Worm (Caenorhabditis elegans) whole organism, young adult: ENCODE results near the gene ndua-7.

Experiments
- B0019.2 ChIP-seq: fragments of 200-800 bp; sonication (Bioruptor generic); conservative IDR thresholded peaks from 2 replicates; pipeline ENCODE4 v1.3.6; 2022; ENCODE audit warnings: missing genetic modification reagents, missing genetic modification characterization, missing compliant biosample characterization
- D2030.7 ChIP-seq: fragments of 200-800 bp; sonication (Bioruptor generic); IDR thresholded peaks from 2 replicates; pipeline ENCODE4 v1.3.6; 2022; ENCODE audit warnings: missing genetic modification reagents, missing genetic modification characterization, missing compliant biosample characterization
- F10E7.11 ChIP-seq: sonication (generic microtip); optimal IDR thresholded peaks from 2 replicates; lab custom pipeline; 2017; ENCODE audit warnings: mild to moderate bottlenecking, missing genetic modification characterization, moderate library complexity, missing compliant biosample characterization
- F33H1.4 ChIP-seq: fragments of 200-800 bp; sonication (Bioruptor generic); IDR thresholded peaks from 2 replicates; pipeline ENCODE4 v1.3.6; 2022; ENCODE audit warnings: missing genetic modification reagents, missing genetic modification characterization, missing compliant biosample characterization
- F52B5.7 ChIP-seq: sonication (generic microtip); optimal IDR thresholded peaks from 2 replicates; lab custom pipeline; 2016; ENCODE audit warnings: mild to moderate bottlenecking, missing genetic modification characterization, missing compliant biosample characterization
- T07F8.4 ChIP-seq: sonication (generic microtip); optimal IDR thresholded peaks from 2 replicates; lab custom pipeline; 2016; ENCODE audit warnings: mild to moderate bottlenecking, missing genetic modification characterization, moderate library complexity, missing compliant biosample characterization
- Y53F4B.3 ChIP-seq: fragments of 200-800 bp; sonication (Bioruptor generic); IDR thresholded peaks from 2 replicates; pipeline ENCODE4 v1.3.6; 2022; ENCODE audit warnings: missing genetic modification reagents, missing genetic modification characterization, missing compliant biosample characterization
- Y79H2A.3 ChIP-seq: fragments of 200-800 bp; sonication (Bioruptor generic); conservative IDR thresholded peaks from 2 replicates; pipeline ENCODE4 v1.3.6; 2022; ENCODE audit warnings: missing genetic modification reagents, missing genetic modification characterization, missing compliant biosample characterization
- Y95B8A.8 ChIP-seq: fragments of 200-800 bp; sonication (Bioruptor generic); IDR thresholded peaks from 2 replicates; pipeline ENCODE4 v1.3.6; 2022; ENCODE audit warnings: missing genetic modification reagents, missing genetic modification characterization, missing compliant biosample characterization
- aptf-3 ChIP-seq: fragments of 200-800 bp; sonication (Bioruptor generic); IDR thresholded peaks from 2 replicates; pipeline ENCODE4 v1.3.6; 2022; ENCODE audit warnings: missing genetic modification characterization, missing compliant biosample characterization
- attf-6 ChIP-seq: fragments of 200-800 bp; sonication (Bioruptor generic); IDR thresholded peaks from 2 replicates; pipeline ENCODE4 v1.3.6; 2022; ENCODE audit warnings: missing genetic modification reagents, missing genetic modification characterization, missing compliant biosample characterization
- cebp-1 ChIP-seq, 2 experiments: fragments of 200-800 bp in 1 of 2; sonication (Bioruptor generic) in 1 of 2; sonication (generic microtip) in 1 of 2; IDR thresholded peaks in 1 of 2; optimal IDR thresholded peaks in 1 of 2; 2 replicates each; pipeline versions ENCODE4 v1.3.6 to Lab custom; 2017 to 2022; ENCODE audit warnings: missing compliant biosample characterization in 2 of 2, missing genetic modification characterization in 2 of 2, mild to moderate bottlenecking in 1 of 2, missing genetic modification reagents in 1 of 2, moderate library complexity in 1 of 2
- cebp-2 ChIP-seq: fragments of 200-800 bp; sonication (Bioruptor generic); IDR thresholded peaks from 2 replicates; pipeline ENCODE4 v1.3.6; 2022; ENCODE audit warnings: missing genetic modification characterization, missing compliant biosample characterization
- ceh-100 ChIP-seq: fragments of 200-800 bp; sonication (Bioruptor generic); IDR thresholded peaks from 2 replicates; pipeline ENCODE4 v1.3.6; 2022; ENCODE audit warnings: missing genetic modification reagents, missing genetic modification characterization, missing compliant biosample characterization
- ceh-27 ChIP-seq: fragments of 200-800 bp; sonication (Bioruptor generic); optimal IDR thresholded peaks from 2 replicates; lab custom pipeline; 2018; ENCODE audit warnings: mild to moderate bottlenecking, missing genetic modification characterization, moderate library complexity, missing compliant biosample characterization
- die-1 ChIP-seq: sonication (generic microtip); optimal IDR thresholded peaks from 2 replicates; lab custom pipeline; 2016; ENCODE audit warnings: missing genotype, mild to moderate bottlenecking, missing genetic modification characterization, missing compliant biosample characterization
- dox-1 ChIP-seq: fragments of 200-800 bp; sonication (Bioruptor generic); IDR thresholded peaks from 2 replicates; pipeline ENCODE4 v1.3.6; 2022; ENCODE audit warnings: missing genetic modification reagents, missing genetic modification characterization, missing compliant biosample characterization
- efl-1 ChIP-seq: fragments of 150-350 bp; optimal IDR thresholded peaks from 2 replicates; lab custom pipeline; 2014; ENCODE audit warnings: missing biosample characterization, missing genetic modification reagents, missing genetic modification characterization
- egrh-3 ChIP-seq: fragments of 200-800 bp; sonication (Bioruptor generic); IDR thresholded peaks from 2 replicates; pipeline ENCODE4 v1.3.6; 2022; ENCODE audit warnings: missing genetic modification reagents, missing genetic modification characterization, missing compliant biosample characterization
- ekl-4 ChIP-seq: fragments of 200-800 bp; sonication (Bioruptor generic); IDR thresholded peaks from 2 replicates; pipeline ENCODE4 v1.3.6; 2022; ENCODE audit warnings: missing genetic modification reagents, missing genetic modification characterization, missing compliant biosample characterization
- ets-4 ChIP-seq: fragments of 200-800 bp; sonication (Bioruptor generic); optimal IDR thresholded peaks from 2 replicates; lab custom pipeline; 2018; ENCODE audit warnings: mild to moderate bottlenecking, missing genetic modification characterization, missing compliant biosample characterization
- hrde-1 ChIP-seq: sonication (generic microtip); optimal IDR thresholded peaks from 2 replicates; lab custom pipeline; 2016; ENCODE audit warnings: missing genetic modification characterization, mild to moderate bottlenecking, missing compliant biosample characterization, moderate library complexity, missing genotype, missing genetic modification reagents, borderline replicate concordance
- let-526 ChIP-seq: fragments of 200-800 bp; sonication (Bioruptor generic); IDR thresholded peaks from 2 replicates; pipeline ENCODE4 v1.3.6; 2022; ENCODE audit warnings: missing genetic modification reagents, missing genetic modification characterization, missing compliant biosample characterization
- lsl-1 ChIP-seq: fragments of 200-800 bp; sonication (Bioruptor generic); optimal IDR thresholded peaks from 2 replicates; lab custom pipeline; 2018; ENCODE audit warnings: mild to moderate bottlenecking, missing genetic modification characterization, moderate library complexity, missing compliant biosample characterization
- madf-3 ChIP-seq: fragments of 200-800 bp; sonication (Bioruptor generic); IDR thresholded peaks from 2 replicates; pipeline ENCODE4 v1.3.6; 2022; ENCODE audit warnings: missing genetic modification reagents, missing genetic modification characterization, missing compliant biosample characterization
- madf-6 ChIP-seq: fragments of 200-800 bp; sonication (Bioruptor generic); IDR thresholded peaks from 2 replicates; pipeline ENCODE4 v1.3.6; 2022; ENCODE audit warnings: missing genetic modification reagents, missing genetic modification characterization, missing compliant biosample characterization
- mcd-1 ChIP-seq: fragments of 200-800 bp; sonication (Bioruptor generic); IDR thresholded peaks from 2 replicates; pipeline ENCODE4 v1.3.6; 2022; ENCODE audit warnings: missing genetic modification reagents, missing genetic modification characterization, missing compliant biosample characterization
- mel-28 ChIP-seq: sonication (generic microtip); optimal IDR thresholded peaks from 2 replicates; lab custom pipeline; 2016; ENCODE audit warnings: borderline replicate concordance, mild to moderate bottlenecking, missing genetic modification characterization, missing compliant biosample characterization
- nfya-2 ChIP-seq: fragments of 200-800 bp; sonication (Bioruptor generic); IDR thresholded peaks from 2 replicates; pipeline ENCODE4 v1.3.6; 2022; ENCODE audit warnings: missing genetic modification reagents, missing genetic modification characterization, missing compliant biosample characterization
- nfyb-1 ChIP-seq: fragments of 200-800 bp; sonication (Bioruptor generic); IDR thresholded peaks from 2 replicates; pipeline ENCODE4 v1.3.6; 2022; ENCODE audit warnings: missing genetic modification reagents, missing genetic modification characterization, missing compliant biosample characterization
- nhr-27 ChIP-seq: fragments of 200-800 bp; sonication (Bioruptor generic); optimal IDR thresholded peaks from 2 replicates; lab custom pipeline; 2018; ENCODE audit warnings: mild to moderate bottlenecking, missing genetic modification characterization, moderate library complexity, missing compliant biosample characterization
- pbrm-1 ChIP-seq: fragments of 200-800 bp; sonication (Bioruptor generic); IDR thresholded peaks from 2 replicates; pipeline ENCODE4 v1.3.6; 2022; ENCODE audit warnings: missing genetic modification reagents, missing genetic modification characterization, missing compliant biosample characterization
- rcor-1 ChIP-seq: fragments of 200-800 bp; sonication (Bioruptor generic); IDR thresholded peaks from 2 replicates; pipeline ENCODE4 v1.3.6; 2022; ENCODE audit warnings: missing genetic modification reagents, missing genetic modification characterization, missing compliant biosample characterization
- rec-8 ChIP-seq, 2 experiments: sonication (generic microtip); optimal IDR thresholded peaks; 2 replicates each; lab custom pipeline; 2016; ENCODE audit warnings: mild to moderate bottlenecking in 2 of 2, missing genetic modification characterization in 2 of 2, missing genetic modification reagents in 2 of 2, missing genotype in 2 of 2, missing biosample characterization in 1 of 2, missing compliant biosample characterization in 1 of 2, moderate library complexity in 1 of 2
- snpc-1.1 ChIP-seq: sonication (generic microtip); optimal IDR thresholded peaks from 2 replicates; lab custom pipeline; 2017; ENCODE audit warnings: missing genetic modification characterization, mild to moderate bottlenecking, missing compliant biosample characterization, antibody characterized with exemption, moderate library complexity, missing genotype, missing genetic modification reagents; ENCODE audit not compliant: insufficient read depth
- snpc-3.4 ChIP-seq: sonication (generic microtip); optimal IDR thresholded peaks from 2 replicates; lab custom pipeline; 2017; ENCODE audit warnings: missing genetic modification characterization, mild to moderate bottlenecking, missing compliant biosample characterization, antibody characterized with exemption, moderate library complexity, missing genotype, missing genetic modification reagents
- snpc-4 ChIP-seq, 5 experiments: fragments of 150-350 bp in 1 of 5; sonication (generic microtip) in 4 of 5; optimal IDR thresholded peaks; 2 replicates each; lab custom pipeline; 2014 to 2018; ENCODE audit warnings: missing genetic modification characterization in 5 of 5, missing biosample characterization in 3 of 5, antibody characterized with exemption in 2 of 5, mild to moderate bottlenecking in 2 of 5, missing compliant biosample characterization in 2 of 5, missing genotype in 2 of 5, moderate library complexity in 2 of 5, missing genetic modification reagents in 1 of 5
- tbp1 ChIP-seq: fragments of 200-800 bp; sonication (Bioruptor generic); optimal IDR thresholded peaks from 2 replicates; lab custom pipeline; 2018; ENCODE audit warnings: mild to moderate bottlenecking, missing genetic modification characterization, missing compliant biosample characterization
- unc-130 ChIP-seq: sonication (generic microtip); optimal IDR thresholded peaks from 2 replicates; lab custom pipeline; 2016; ENCODE audit warnings: missing genetic modification reagents, missing genetic modification characterization, missing compliant biosample characterization
- xnd-1 ChIP-seq: sonication (generic microtip); optimal IDR thresholded peaks from 2 replicates; lab custom pipeline; 2016; ENCODE audit warnings: missing genotype, missing genetic modification reagents, missing genetic modification characterization, missing compliant biosample characterization
- zfh-2 ChIP-seq: fragments of 200-800 bp; sonication (Bioruptor generic); conservative IDR thresholded peaks from 2 replicates; pipeline ENCODE4 v1.3.6; 2022; ENCODE audit warnings: missing genetic modification reagents, missing genetic modification characterization, missing compliant biosample characterization

ndua-7 gene

ce11 chrII:13530657-13531056 is 36.3 kb upstream of the ndua-7 start:
- TF ChIP-seq zfh-2 (peak; percentile 63; the same call in 1 of the 2 replicates), mel-28 (tag; lab: Kevin White, UChicago) (no peak)

- TF ChIP-seq egrh-3: peak; percentile 55; the same call in 1 of the 2 replicates
- peak; percentile 87 for TF ChIP-seq zfh-2
- TF ChIP-seq F52B5.7 (tag; lab: Kevin White, UChicago): no peak
Observed at ce11 chrII:13529131-13529530, 34.7 kb upstream of the ndua-7 start.

ce11 chrII:13521977-13522404 is 27.6 kb upstream of the ndua-7 start:
- TF ChIP-seq B0019.2 (GFP tag; lab: Robert Waterston, UW): 0 out of 2 replicates have a peak, but pooled peaks have one; percentile 50
- peak; percentile 88; the same call in 1 of the 2 replicates for TF ChIP-seq nfya-2 (GFP tag; lab: Robert Waterston, UW)
- TF ChIP-seq snpc-3.4: peak; percentile 97
- peak; percentile 67 for TF ChIP-seq unc-130 (GFP tag; lab: Kevin White, UChicago)
- peak; percentile 96 for TF ChIP-seq attf-6 (GFP tag; lab: Robert Waterston, UW)
- peak; percentile 97 for TF ChIP-seq D2030.7
- TF ChIP-seq pbrm-1 (GFP tag; lab: Robert Waterston, UW): peak; percentile 94
- peak; percentile 87 for TF ChIP-seq ekl-4 (GFP tag; lab: Robert Waterston, UW)
- no peak for TF ChIP-seq aptf-3
- TF ChIP-seq lsl-1 (GFP tag; lab: Kevin White, UChicago): peak; percentile 76
- TF ChIP-seq F10E7.11 (tag; lab: Kevin White, UChicago): peak; percentile 29
- TF ChIP-seq nfyb-1 (GFP tag; lab: Robert Waterston, UW): no peak; the same call in 1 of the 2 replicates
- TF ChIP-seq mcd-1 (GFP tag; lab: Robert Waterston, UW): peak; percentile 56
- no peak for TF ChIP-seq cebp-1 (GFP tag; IDR thresholded peaks at IDR 0.05; lab: Robert Waterston, UW)
- peak; percentile 22 for TF ChIP-seq cebp-1 (tag; optimal IDR thresholded peaks at IDR 0.05; lab: Kevin White, UChicago)
- TF ChIP-seq ceh-100 (GFP tag; lab: Robert Waterston, UW): peak; percentile 54
- TF ChIP-seq ceh-27: peak; percentile 26
- TF ChIP-seq efl-1 (GFP tag; lab: Kevin White, UChicago): peak; percentile 30
- no peak for TF ChIP-seq nhr-27 (tag; lab: Kevin White, UChicago)
- TF ChIP-seq Y79H2A.3: peak; percentile 76
- peak; percentile 92 for TF ChIP-seq hrde-1
- peak; percentile 97 for TF ChIP-seq snpc-4 (GFP tag; optimal IDR thresholded peaks at IDR 0.05; lab: Kevin White, UChicago)
- peak; percentile 94 to 98 (median 96) for TF ChIP-seq snpc-4 (tag; optimal IDR thresholded peaks at IDR 0.05; lab: Kevin White, UChicago)
- peak; percentile 83 for TF ChIP-seq madf-6
- TF ChIP-seq let-526 (GFP tag; lab: Robert Waterston, UW): 0 out of 2 replicates have a peak, but pooled peaks have one; percentile 42
- peak; percentile 58 for TF ChIP-seq xnd-1
- TF ChIP-seq egrh-3: no peak; the same call in none of the 2 replicates
- TF ChIP-seq tbp1 (GFP tag; lab: Kevin White, UChicago): peak; percentile 76
- TF ChIP-seq Y53F4B.3 (GFP tag; lab: Robert Waterston, UW): 0 out of 2 replicates have a peak, but pooled peaks have one; percentile 15
- TF ChIP-seq die-1 (tag; lab: Kevin White, UChicago): peak; percentile 18
- TF ChIP-seq dox-1 (GFP tag; lab: Robert Waterston, UW): peak; percentile 68
- peak; percentile 78 for TF ChIP-seq rcor-1 (GFP tag; lab: Robert Waterston, UW)
- peak; percentile 98 for TF ChIP-seq snpc-1.1 (tag; lab: Kevin White, UChicago)
- TF ChIP-seq T07F8.4 (tag; lab: Kevin White, UChicago): no peak
- TF ChIP-seq Y95B8A.8: peak; percentile 64; the same call in 1 of the 2 replicates
- TF ChIP-seq F33H1.4 (GFP tag; lab: Robert Waterston, UW): peak; percentile 60
- TF ChIP-seq rec-8 (tag; optimal IDR thresholded peaks at IDR 0.05; lab: Kevin White, UChicago): peak in 1 of 2 experiments; percentile 51
- TF ChIP-seq cebp-2 (GFP tag; lab: Robert Waterston, UW): 0 out of 2 replicates have a peak, but pooled peaks have one; percentile 8
- TF ChIP-seq ets-4 (GFP tag; lab: Kevin White, UChicago): no peak
- TF ChIP-seq madf-3 (GFP tag; lab: Robert Waterston, UW): 0 out of 2 replicates have a peak, but pooled peaks have one; percentile 66
